Worm (Caenorhabditis elegans): ENCODE measurements around the gene W07G4.1.

DNA sequence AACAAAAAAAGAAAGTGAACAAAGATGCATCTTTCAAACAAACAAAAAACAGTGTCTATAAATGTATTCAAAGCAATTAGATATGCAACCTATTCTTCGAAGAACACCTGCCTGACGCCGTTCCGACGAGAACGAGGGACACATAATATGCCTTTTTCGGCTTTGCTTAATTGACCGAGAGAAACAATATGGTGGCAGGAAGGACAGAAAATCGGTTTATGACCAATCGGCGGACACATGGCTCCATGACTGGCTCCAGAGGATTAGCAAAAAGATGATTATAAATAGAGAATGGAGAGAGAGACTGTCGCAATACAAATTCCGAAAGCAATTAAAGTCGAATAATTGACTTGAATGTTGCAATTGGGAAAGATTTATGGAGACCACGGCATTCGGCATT, 15.1 kb upstream of the W07G4.1 start:
- TF ChIP-seq nhr-12 (tag; optimal IDR thresholded peaks at IDR 0.05) (no peak), R02D3.7 (tag; optimal IDR thresholded peaks at IDR 0.05) (no peak), sea-2 (GFP tag; optimal IDR thresholded peaks at IDR 0.05) (no peak), fos-1 (tag; optimal IDR thresholded peaks at IDR 0.05) (no peak)
